Worm (Caenorhabditis elegans): ENCODE measurements around the gene srx-31.

DNA sequence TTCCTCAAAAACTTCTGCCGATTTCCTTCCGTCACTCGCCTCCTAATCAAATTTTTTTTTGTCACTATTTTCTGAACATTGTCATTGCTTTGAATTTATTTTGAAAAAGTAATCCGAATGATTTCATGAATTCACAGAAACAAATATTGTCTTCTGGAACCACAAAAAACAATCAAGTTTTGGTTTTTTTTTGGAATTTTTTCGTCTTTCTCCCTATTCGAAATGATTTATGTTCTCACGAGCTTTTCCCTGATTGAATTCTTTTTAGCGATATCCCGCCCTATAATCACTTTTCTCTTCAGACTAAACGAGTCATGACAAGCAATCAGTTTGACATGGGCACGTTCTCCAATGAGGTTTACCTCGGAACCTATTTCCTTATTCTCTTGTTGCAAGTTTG, 10.5 kb upstream of the srx-31 start, which contains the start of gene F41H8.1:
- no peak for TF ChIP-seq nhr-12 (tag; optimal IDR thresholded peaks at IDR 0.05)
- no peak for TF ChIP-seq unc-62 (GFP tag; optimal IDR thresholded peaks at IDR 0.05)
- TF ChIP-seq nhr-6 (tag; optimal IDR thresholded peaks at IDR 0.05), result no peak
- TF ChIP-seq R02D3.7 (tag; optimal IDR thresholded peaks at IDR 0.05), result no peak
